Worm (Caenorhabditis elegans): ENCODE measurements around the gene dhcr-24.

The dhcr-24 gene

DNA sequence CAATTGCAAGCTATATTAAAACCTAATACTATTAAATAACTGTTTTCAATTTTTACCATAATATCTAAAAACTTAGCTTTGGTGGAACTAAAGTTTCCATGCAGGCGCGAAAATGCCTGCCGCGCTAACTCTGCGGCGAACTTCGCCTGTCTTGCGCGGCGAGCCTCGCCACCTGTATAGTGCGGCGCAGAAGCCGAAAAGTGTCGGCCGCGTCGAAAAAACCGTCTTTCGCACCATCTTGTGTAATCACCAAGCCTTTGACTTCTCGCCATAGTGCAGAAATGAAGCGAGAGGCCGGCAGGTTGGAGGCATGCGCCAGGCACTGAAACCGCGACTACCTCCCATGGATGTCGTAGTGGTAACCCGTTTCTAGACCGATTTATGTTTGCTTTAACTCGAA is 12.5 kb downstream of the dhcr-24 start (continued):
- no peak for TF ChIP-seq hmg-1.2 (GFP tag; IDR thresholded peaks at IDR 0.05)
- no peak for TF ChIP-seq egl-18 (GFP tag; IDR thresholded peaks at IDR 0.05)
- TF ChIP-seq somi-1 (GFP tag; optimal IDR thresholded peaks at IDR 0.05): no peak
- TF ChIP-seq cebp-2 (GFP tag; IDR thresholded peaks at IDR 0.05): 0 out of 2 replicates have a peak, but pooled peaks have one; percentile 38
- no peak for TF ChIP-seq repo-1 (tag; optimal IDR thresholded peaks at IDR 0.05)
- TF ChIP-seq gei-17 (GFP tag; optimal IDR thresholded peaks at IDR 0.05): no peak
- no peak for TF ChIP-seq Y53F4B.3 (GFP tag; IDR thresholded peaks at IDR 0.05)
- TF ChIP-seq ztf-25 (GFP tag; IDR thresholded peaks at IDR 0.05): no peak
- TF ChIP-seq athp-1 (tag; optimal IDR thresholded peaks at IDR 0.05): no peak
- TF ChIP-seq xnd-1 (tag; optimal IDR thresholded peaks at IDR 0.05): no peak
- no peak for TF ChIP-seq tbx-9 (tag; optimal IDR thresholded peaks at IDR 0.05; ENCODE audit: borderline replicate concordance)
- no peak for TF ChIP-seq attf-6 (GFP tag; IDR thresholded peaks at IDR 0.05)
- TF ChIP-seq ets-4 (GFP tag; optimal IDR thresholded peaks at IDR 0.05): no peak
- TF ChIP-seq attf-5 (GFP tag; optimal IDR thresholded peaks at IDR 0.05): no peak
- no peak for TF ChIP-seq ceh-27 (GFP tag; optimal IDR thresholded peaks at IDR 0.05)
- TF ChIP-seq F37B4.10 (GFP tag; IDR thresholded peaks at IDR 0.05): no peak
- no peak for TF ChIP-seq lin-40 (tag; optimal IDR thresholded peaks at IDR 0.05)
- TF ChIP-seq zfh-2 (GFP tag; conservative IDR thresholded peaks at IDR 0.05): peak; percentile 79

DNA sequence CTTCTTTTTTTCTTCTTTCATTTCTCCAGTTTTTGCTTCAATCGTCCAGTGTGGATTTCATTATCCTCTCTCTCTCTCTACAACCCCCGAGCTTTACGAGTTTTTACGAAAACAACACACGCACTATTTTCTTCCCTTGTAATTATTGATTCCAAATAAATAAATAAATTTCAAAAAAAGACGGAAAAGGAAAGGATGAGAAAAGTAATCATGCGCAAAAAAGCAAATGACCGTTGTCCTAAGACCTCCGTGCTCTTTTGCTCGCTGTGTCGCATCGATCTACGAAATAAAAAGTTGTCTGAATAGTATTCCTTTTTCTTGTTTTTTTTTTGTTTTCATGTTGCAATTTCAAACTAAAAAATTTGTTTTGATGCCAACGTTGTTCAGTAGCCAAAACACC is 13.3 kb downstream of the dhcr-24 start:
- TF ChIP-seq cebp-1 (GFP tag; IDR thresholded peaks at IDR 0.05) (no peak), cebp-1 (tag; optimal IDR thresholded peaks at IDR 0.05) (no peak), F57A8.1 (GFP tag; optimal IDR thresholded peaks at IDR 0.05) (no peak), ztf-22 (GFP tag; optimal IDR thresholded peaks at IDR 0.05) (no peak), Y95B8A.8 (GFP tag; IDR thresholded peaks at IDR 0.05) (no peak), ceh-40 (GFP tag; IDR thresholded peaks at IDR 0.05) (no peak), F39B2.1 (GFP tag; IDR thresholded peaks at IDR 0.05) (no peak), C17E4.6 (GFP tag; IDR thresholded peaks at IDR 0.05) (no peak), F57C9.4 (tag; optimal IDR thresholded peaks at IDR 0.05) (no peak), ztf-25 (GFP tag; IDR thresholded peaks at IDR 0.05) (no peak), aptf-3 (GFP tag; IDR thresholded peaks at IDR 0.05) (no peak), sptf-2 (GFP tag; optimal IDR thresholded peaks at IDR 0.05) (no peak), mxl-1 (tag; optimal IDR thresholded peaks at IDR 0.05) (no peak)

DNA sequence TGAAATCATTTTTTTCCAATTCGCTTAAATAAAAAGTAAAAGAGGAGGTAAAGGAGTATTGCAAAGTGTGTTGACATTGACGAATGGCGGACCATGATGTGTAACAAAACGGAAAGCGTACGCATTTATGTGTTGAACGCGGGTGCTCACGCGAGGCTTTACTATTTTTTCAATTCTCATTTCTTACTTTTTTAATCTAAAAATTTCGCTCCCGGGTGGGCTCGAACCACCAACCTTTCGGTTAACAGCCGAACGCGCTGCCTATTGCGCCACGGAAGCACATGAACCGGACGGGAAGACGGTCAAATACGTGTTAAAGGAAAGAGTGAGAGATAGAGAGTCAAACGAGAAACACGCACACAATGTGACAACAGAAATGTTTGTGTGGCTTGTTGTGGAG is 14.6 kb downstream of the dhcr-24 start:
- peak in 1 of 3 experiments; percentile 61 for TF ChIP-seq lin-35 (GFP tag; optimal IDR thresholded peaks at IDR 0.05)
- TF ChIP-seq pbrm-1 (GFP tag; IDR thresholded peaks at IDR 0.05): peak; percentile 69; the same call in 1 of the 2 replicates
- peak; percentile 74 for TF ChIP-seq hmg-1.2 (GFP tag; IDR thresholded peaks at IDR 0.05)
- peak; percentile 54; the same call in 1 of the 2 replicates for TF ChIP-seq mcd-1 (GFP tag; IDR thresholded peaks at IDR 0.05)
- TF ChIP-seq pha-4 (tag; optimal IDR thresholded peaks at IDR 0.05): no peak
- peak; percentile 92; the same call in 1 of the 2 replicates for TF ChIP-seq lin-26 (GFP tag; IDR thresholded peaks at IDR 0.05)
- no peak for TF ChIP-seq hlh-26 (GFP tag; conservative IDR thresholded peaks at IDR 0.05)
- TF ChIP-seq lir-1 (GFP tag; conservative IDR thresholded peaks at IDR 0.05): no peak
- peak; percentile 74 for TF ChIP-seq lsy-27 (tag; optimal IDR thresholded peaks at IDR 0.05; ENCODE audit: borderline replicate concordance, insufficient read depth)
- TF ChIP-seq ztf-6 (GFP tag; IDR thresholded peaks at IDR 0.05): 0 out of 2 replicates have a peak, but pooled peaks have one; percentile 20
- TF ChIP-seq ceh-79 (tag; optimal IDR thresholded peaks at IDR 0.05): peak; percentile 40
- TF ChIP-seq B0019.2 (GFP tag; conservative IDR thresholded peaks at IDR 0.05): 0 out of 2 replicates have a peak, but pooled peaks have one; percentile 25
- TF ChIP-seq fkh-3 (tag; optimal IDR thresholded peaks at IDR 0.05): peak; percentile 51
- no peak for TF ChIP-seq F33H1.4 (GFP tag; IDR thresholded peaks at IDR 0.05)
- peak; percentile 85 for TF ChIP-seq F23B12.7 (tag; optimal IDR thresholded peaks at IDR 0.05; ENCODE audit: insufficient read depth)
- peak; percentile 4 to 69 for TF ChIP-seq rec-8 (tag; optimal IDR thresholded peaks at IDR 0.05)
- peak; percentile 63 for TF ChIP-seq hlh-12 (tag; optimal IDR thresholded peaks at IDR 0.05)
- TF ChIP-seq ccch-3 (GFP tag; optimal IDR thresholded peaks at IDR 0.05): peak; percentile 37
- no peak for TF ChIP-seq dpl-1 (GFP tag; optimal IDR thresholded peaks at IDR 0.05)
